Worm (Caenorhabditis elegans) whole organism, L3 larva: ENCODE results near the gene T05A7.1.

Source experiments
- R02D3.7 ChIP-seq: fragments of 150-350 bp; optimal IDR thresholded peaks from 2 replicates; lab custom pipeline; 2014; ENCODE audit warnings: missing biosample characterization, missing genetic modification characterization
- ZK546.5 ChIP-seq: sonication (generic microtip); optimal IDR thresholded peaks from 2 replicates; lab custom pipeline; 2017; ENCODE audit warnings: missing biosample characterization, missing genetic modification characterization
- ama-1 ChIP-seq: fragments of 150-350 bp; optimal IDR thresholded peaks from 2 replicates; lab custom pipeline; 2018
- ceh-16 ChIP-seq: sonication (generic microtip); optimal IDR thresholded peaks from 2 replicates; lab custom pipeline; 2017; ENCODE audit warnings: missing biosample characterization, missing genetic modification characterization
- ceh-28 ChIP-seq: fragments of 150-350 bp; optimal IDR thresholded peaks from 2 replicates; lab custom pipeline; 2014; ENCODE audit warnings: missing biosample characterization, missing genetic modification reagents, missing genetic modification characterization
- ceh-82 ChIP-seq: fragments of 150-350 bp; optimal IDR thresholded peaks from 2 replicates; lab custom pipeline; 2014; ENCODE audit warnings: missing biosample characterization, missing genetic modification characterization
- ceh-9 ChIP-seq: sonication (generic microtip); optimal IDR thresholded peaks from 2 replicates; lab custom pipeline; 2018; ENCODE audit warnings: missing biosample characterization, missing genetic modification characterization
- egl-27 ChIP-seq: sonication (generic microtip); optimal IDR thresholded peaks from 4 replicates; lab custom pipeline; 2017; ENCODE audit warnings: missing biosample characterization, missing genetic modification reagents, missing genetic modification characterization
- egl-5 ChIP-seq: fragments of 150-350 bp; optimal IDR thresholded peaks from 2 replicates; lab custom pipeline; 2017; ENCODE audit warnings: missing biosample characterization, missing genetic modification reagents, missing genetic modification characterization, inconsistent platforms
- elt-1 ChIP-seq: fragments of 150-350 bp; optimal IDR thresholded peaks from 2 replicates; lab custom pipeline; 2014; ENCODE audit warnings: missing biosample characterization, missing genetic modification characterization
- elt-2 ChIP-seq: sonication (generic microtip); optimal IDR thresholded peaks from 2 replicates; lab custom pipeline; 2016; ENCODE audit warnings: missing genetic modification reagents, mild to moderate bottlenecking, missing genetic modification characterization, missing compliant biosample characterization
- elt-3 ChIP-seq, 3 experiments: fragments of 150-350 bp in 1 of 3; sonication (generic microtip) in 2 of 3; optimal IDR thresholded peaks; 2 replicates in 2 of 3; 4 replicates in 1 of 3; lab custom pipeline; 2014 to 2017; ENCODE audit warnings: missing biosample characterization in 3 of 3, missing genetic modification characterization in 3 of 3
- eor-1 ChIP-seq, 2 experiments: fragments of 150-350 bp; optimal IDR thresholded peaks; 2 replicates each; lab custom pipeline; 2014 to 2018; ENCODE audit warnings: missing biosample characterization in 2 of 2, missing genetic modification characterization in 2 of 2
- fkh-10 ChIP-seq: sonication (generic microtip); optimal IDR thresholded peaks from 2 replicates; lab custom pipeline; 2017; ENCODE audit warnings: missing biosample characterization, missing genetic modification reagents, missing genetic modification characterization
- fkh-2 ChIP-seq: fragments of 150-350 bp; optimal IDR thresholded peaks from 2 replicates; lab custom pipeline; 2014; ENCODE audit warnings: missing biosample characterization, missing genetic modification reagents, missing genetic modification characterization
- fos-1 ChIP-seq: fragments of 150-350 bp; optimal IDR thresholded peaks from 2 replicates; lab custom pipeline; 2014; ENCODE audit warnings: missing biosample characterization, missing genetic modification characterization
- hmg-11 ChIP-seq: sonication (generic microtip); optimal IDR thresholded peaks from 2 replicates; lab custom pipeline; 2016; ENCODE audit warnings: missing genetic modification characterization, missing compliant biosample characterization
- jun-1 ChIP-seq: fragments of 150-350 bp; optimal IDR thresholded peaks from 2 replicates; lab custom pipeline; 2014; ENCODE audit warnings: missing biosample characterization, missing genetic modification reagents, missing genetic modification characterization
- lin-15B ChIP-seq: fragments of 150-350 bp; optimal IDR thresholded peaks from 2 replicates; lab custom pipeline; 2014; ENCODE audit warnings: missing biosample characterization, missing genetic modification characterization
- lin-39 ChIP-seq: fragments of 150-350 bp; optimal IDR thresholded peaks from 2 replicates; lab custom pipeline; 2018; ENCODE audit warnings: missing biosample characterization, missing genetic modification reagents, missing genetic modification characterization
- mdl-1 ChIP-seq: fragments of 150-350 bp; optimal IDR thresholded peaks from 2 replicates; lab custom pipeline; 2014; ENCODE audit warnings: missing biosample characterization, missing genetic modification characterization
- nfya-1 ChIP-seq: sonication (generic microtip); optimal IDR thresholded peaks from 2 replicates; lab custom pipeline; 2017; ENCODE audit warnings: missing genetic modification characterization, mild to moderate bottlenecking, missing compliant biosample characterization, antibody characterized with exemption, moderate library complexity; ENCODE audit not compliant: insufficient read depth
- nhr-12 ChIP-seq: fragments of 150-350 bp; optimal IDR thresholded peaks from 2 replicates; lab custom pipeline; 2014; ENCODE audit warnings: missing biosample characterization, missing genetic modification characterization
- nhr-237 ChIP-seq: fragments of 150-350 bp; optimal IDR thresholded peaks from 2 replicates; lab custom pipeline; 2014; ENCODE audit warnings: missing biosample characterization, missing genetic modification characterization
- nhr-25 ChIP-seq: sonication (generic microtip); optimal IDR thresholded peaks from 2 replicates; lab custom pipeline; 2017; ENCODE audit warnings: missing biosample characterization, missing genetic modification characterization
- nhr-28 ChIP-seq: fragments of 150-350 bp; optimal IDR thresholded peaks from 2 replicates; lab custom pipeline; 2014; ENCODE audit warnings: missing biosample characterization, missing genetic modification characterization
- nhr-67 ChIP-seq: fragments of 150-350 bp; optimal IDR thresholded peaks from 2 replicates; lab custom pipeline; 2014; ENCODE audit warnings: missing biosample characterization, missing genetic modification characterization
- nhr-76 ChIP-seq: fragments of 150-350 bp; sonication (generic microtip); optimal IDR thresholded peaks from 5 replicates; lab custom pipeline; 2014; ENCODE audit warnings: missing biosample characterization, missing genetic modification characterization
- nhr-77 ChIP-seq: fragments of 150-350 bp; optimal IDR thresholded peaks from 2 replicates; lab custom pipeline; 2014; ENCODE audit warnings: missing biosample characterization, missing genetic modification characterization
- pqm-1 ChIP-seq: fragments of 150-350 bp; optimal IDR thresholded peaks from 2 replicates; lab custom pipeline; 2017; ENCODE audit warnings: missing biosample characterization, missing genetic modification characterization, inconsistent platforms
- sea-2 ChIP-seq: fragments of 150-350 bp; sonication (generic microtip); optimal IDR thresholded peaks from 4 replicates; lab custom pipeline; 2014; ENCODE audit warnings: missing biosample characterization, missing genetic modification reagents, missing genetic modification characterization
- skn-1 ChIP-seq: fragments of 150-350 bp; optimal IDR thresholded peaks from 2 replicates; lab custom pipeline; 2014; ENCODE audit warnings: missing biosample characterization, missing genetic modification characterization
- unc-39 ChIP-seq: sonication (generic microtip); optimal IDR thresholded peaks from 4 replicates; lab custom pipeline; 2017; ENCODE audit warnings: missing biosample characterization, missing genetic modification characterization
- zag-1 ChIP-seq: fragments of 150-350 bp; optimal IDR thresholded peaks from 2 replicates; lab custom pipeline; 2014; ENCODE audit warnings: missing biosample characterization, missing genetic modification characterization
- ztf-4 ChIP-seq: fragments of 150-350 bp; optimal IDR thresholded peaks from 2 replicates; lab custom pipeline; 2014; ENCODE audit warnings: missing biosample characterization, missing genetic modification characterization

Gene T05A7.1

DNA sequence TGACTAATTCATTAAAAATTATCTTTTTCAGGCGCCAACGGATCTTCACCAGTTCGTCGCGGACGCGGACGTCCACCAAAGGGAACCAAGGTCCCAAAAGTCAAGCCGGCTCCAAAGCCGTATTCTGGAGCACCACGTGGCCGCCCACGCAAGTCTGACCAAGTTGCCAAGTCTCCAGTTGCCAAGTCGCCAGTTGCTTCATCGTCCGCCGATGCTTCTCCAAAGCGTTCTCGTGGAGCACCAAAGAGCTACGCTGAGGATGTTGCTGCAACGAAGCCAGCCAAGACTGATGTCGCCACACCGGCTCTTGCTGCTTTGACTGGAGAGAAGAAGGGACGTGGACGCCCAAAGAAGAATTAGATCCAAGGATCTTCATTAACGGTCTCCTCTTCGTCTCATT is 4.8 kb upstream of the T05A7.1 start:
- TF ChIP-seq skn-1 (no peak), nhr-12 (tag; lab: Kevin White, UChicago) (no peak), ceh-9 (tag; lab: Kevin White, UChicago) (no peak), ztf-4 (tag; lab: Kevin White, UChicago) (no peak), nhr-237 (tag; lab: Kevin White, UChicago) (no peak), ZK546.5 (tag; lab: Kevin White, UChicago) (no peak), elt-1 (tag; lab: Kevin White, UChicago) (no peak), jun-1 (no peak), nhr-67 (tag; lab: Kevin White, UChicago) (no peak), nhr-28 (tag; lab: Kevin White, UChicago) (no peak), elt-3 (tag; optimal IDR thresholded peaks at IDR 0.05; lab: Kevin White, UChicago) (no peak), ceh-28 (no peak), zag-1 (tag; lab: Kevin White, UChicago) (no peak), fkh-10 (GFP tag; lab: Kevin White, UChicago) (no peak), egl-5 (tag; lab: Kevin White, UChicago) (no peak)
- TF ChIP-seq, all 47 proteins: peak for 0

DNA sequence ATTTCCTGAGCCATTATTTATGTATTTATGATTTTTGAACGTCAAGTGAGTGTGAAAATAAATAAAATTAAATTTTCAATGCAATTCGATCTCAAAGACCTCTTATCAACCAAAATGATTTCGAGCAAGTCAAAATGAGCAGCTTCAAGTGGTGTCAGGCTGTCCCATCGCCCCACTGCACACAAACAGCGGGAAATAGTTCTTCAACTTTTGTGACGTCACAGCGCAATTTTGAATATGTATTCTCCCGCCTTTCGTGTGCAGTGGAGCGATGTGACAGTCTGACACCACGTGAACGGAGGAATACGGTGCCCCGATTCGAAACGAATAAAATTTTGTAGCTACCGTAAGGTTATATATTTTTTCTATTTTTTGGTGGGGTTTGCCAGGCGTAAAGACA is 4.3 kb upstream of the T05A7.1 start:
- TF ChIP-seq ama-1 (lab: Kevin White, UChicago) (peak; percentile 56), fos-1 (tag; lab: Kevin White, UChicago) (no peak)

DNA sequence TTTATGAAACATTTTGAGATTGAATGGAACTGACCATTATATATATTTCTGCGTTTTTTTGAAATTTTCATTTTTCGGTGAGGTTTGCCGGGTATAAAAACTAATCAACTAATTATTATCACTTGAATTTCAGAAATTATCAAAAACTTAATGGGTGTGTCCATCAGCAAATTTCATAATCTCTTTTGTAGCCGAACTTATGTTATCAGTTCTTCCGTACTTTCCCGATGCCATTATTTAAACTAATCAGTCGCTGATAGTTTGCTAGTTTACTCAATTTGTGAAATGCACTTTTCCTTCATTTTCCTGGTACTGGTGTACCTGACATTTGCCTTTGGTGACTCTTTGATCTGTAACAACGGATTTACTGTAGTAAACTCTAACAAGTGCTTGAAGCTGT is 3.8 kb upstream of the T05A7.1 start:
- peak; percentile 60 for TF ChIP-seq jun-1
- TF ChIP-seq elt-2: peak; percentile 96
- no peak for TF ChIP-seq zag-1 (tag; lab: Kevin White, UChicago)
- peak; percentile 68 for TF ChIP-seq pqm-1 (tag; lab: Kevin White, UChicago)
- TF ChIP-seq nhr-237 (tag; lab: Kevin White, UChicago): no peak

DNA sequence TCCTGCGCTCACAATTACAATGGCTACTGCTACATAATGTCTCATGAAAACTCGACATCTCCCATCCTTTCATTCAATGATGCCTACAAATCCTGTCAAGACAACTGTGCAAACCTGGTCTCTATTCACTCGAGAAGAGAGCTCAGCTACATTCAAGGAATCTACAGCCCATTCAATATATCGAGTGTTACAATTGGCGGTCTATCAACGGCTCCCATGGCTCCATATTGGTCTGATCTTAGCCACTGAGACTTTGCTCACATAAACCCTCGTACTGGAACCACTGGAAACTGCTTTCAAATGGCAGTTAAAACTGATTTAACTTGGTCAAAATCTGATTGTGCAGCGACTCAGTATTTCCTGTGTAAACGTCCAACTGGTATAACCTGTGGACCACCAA is 2.5 kb upstream of the T05A7.1 start, which contains the start of gene T05A7.3:
Gene T05A7.3 (plus strand): TSS at position 301 of the 400 bp plus-strand sequence.
- no peak for TF ChIP-seq unc-39 (tag; lab: Kevin White, UChicago)
- no peak for TF ChIP-seq egl-5 (tag; lab: Kevin White, UChicago)
- TF ChIP-seq ZK546.5 (tag; lab: Kevin White, UChicago): no peak
- no peak for TF ChIP-seq ceh-16
- TF ChIP-seq fkh-10 (GFP tag; lab: Kevin White, UChicago): no peak
- no peak for TF ChIP-seq ceh-82 (tag; lab: Kevin White, UChicago)
- TF ChIP-seq skn-1: no peak
- no peak for TF ChIP-seq egl-27 (tag; lab: Kevin White, UChicago)
- no peak for TF ChIP-seq hmg-11
- no peak for TF ChIP-seq lin-39
- TF ChIP-seq eor-1 (tag; optimal IDR thresholded peaks at IDR 0.05; lab: Kevin White, UChicago): no peak
- TF ChIP-seq elt-3 (tag; optimal IDR thresholded peaks at IDR 0.05; lab: Kevin White, UChicago): no peak
- no peak for TF ChIP-seq R02D3.7 (tag; lab: Kevin White, UChicago)
- TF ChIP-seq sea-2 (GFP tag; lab: Kevin White, UChicago): no peak
- no peak for TF ChIP-seq ama-1 (lab: Kevin White, UChicago)
- TF ChIP-seq mdl-1 (tag; lab: Kevin White, UChicago): no peak
- TF ChIP-seq nhr-25 (tag; lab: Kevin White, UChicago): no peak

DNA sequence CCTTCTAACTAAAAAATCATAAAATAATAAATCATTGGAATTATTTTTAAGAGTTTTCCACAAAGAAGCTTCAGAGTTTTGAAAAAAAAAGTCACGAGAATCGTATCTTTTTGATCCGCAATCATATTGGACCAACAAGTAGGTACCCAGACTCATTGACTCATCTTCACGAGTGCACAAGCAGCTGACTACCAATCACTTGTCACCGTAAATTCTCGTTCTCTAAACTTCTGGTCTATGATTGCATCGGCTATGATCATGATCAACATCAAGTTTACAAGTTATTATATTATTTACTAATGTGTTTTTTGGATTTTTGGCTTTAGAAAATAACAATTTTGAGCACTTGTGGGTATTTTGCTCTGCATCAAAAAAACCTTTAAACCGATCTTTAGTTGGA is 1.8 kb upstream of the T05A7.1 start:
- TF ChIP-seq nfya-1 (no peak), lin-39 (no peak), unc-39 (tag; lab: Kevin White, UChicago) (no peak), nhr-77 (no peak), fkh-2 (tag; lab: Kevin White, UChicago) (no peak), lin-15B (tag; lab: Kevin White, UChicago) (no peak)

DNA sequence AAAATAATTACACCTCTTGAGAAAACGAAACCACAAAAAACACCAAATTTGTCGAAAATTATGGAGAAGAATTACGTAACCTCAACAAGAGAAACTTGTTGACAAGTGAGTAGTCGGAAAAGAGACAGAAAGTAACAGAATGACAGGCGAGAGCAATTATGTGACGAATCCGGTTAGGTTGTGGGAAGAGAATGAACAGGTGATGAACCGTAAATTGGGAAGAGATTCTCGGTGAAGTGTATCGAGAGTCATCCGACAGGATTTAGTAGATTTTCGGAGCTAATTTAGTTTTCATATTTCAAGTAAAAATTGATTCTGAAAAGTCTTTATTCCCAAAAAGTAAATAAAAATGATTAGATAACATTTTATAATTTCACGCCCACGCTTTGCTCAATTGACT is 3.4 kb downstream of the T05A7.1 start, which contains the start of gene T05A7.7:
Gene T05A7.7 (minus strand): TSS at position 101 of the 400 bp plus-strand sequence.
- TF ChIP-seq ama-1 (lab: Kevin White, UChicago): no peak
- TF ChIP-seq sea-2 (GFP tag; lab: Kevin White, UChicago): no peak
- no peak for TF ChIP-seq nhr-76 (tag; lab: Kevin White, UChicago)
- TF ChIP-seq lin-39: no peak
- no peak for TF ChIP-seq egl-27 (tag; lab: Kevin White, UChicago)
- TF ChIP-seq R02D3.7 (tag; lab: Kevin White, UChicago): no peak
- no peak for TF ChIP-seq zag-1 (tag; lab: Kevin White, UChicago)
- no peak for TF ChIP-seq ztf-4 (tag; lab: Kevin White, UChicago)
- no peak for TF ChIP-seq ceh-16
- TF ChIP-seq ceh-9 (tag; lab: Kevin White, UChicago): no peak
- TF ChIP-seq, all 47 proteins: peak for 0
